Worm (Caenorhabditis elegans) whole organism, L4/young adult: ENCODE data around the gene srv-13.

Experiments
- W03F9.2 ChIP-seq: fragments of 150-350 bp; optimal IDR thresholded peaks from 2 replicates; lab custom pipeline; 2014; ENCODE audit warnings: missing biosample characterization, missing genetic modification characterization
- dao-5 ChIP-seq: sonication (generic microtip); optimal IDR thresholded peaks from 2 replicates; lab custom pipeline; 2016; ENCODE audit warnings: missing genotype, missing genetic modification characterization, moderate library complexity, missing compliant biosample characterization
- him-1 ChIP-seq: sonication (generic microtip); optimal IDR thresholded peaks from 2 replicates; lab custom pipeline; 2016; ENCODE audit warnings: missing genotype, missing genetic modification reagents, missing genetic modification characterization, missing compliant biosample characterization

ce11 chrIV:6391566-6391965, 13.4 kb upstream of the srv-13 start:
- no peak for TF ChIP-seq him-1 (tag; lab: Kevin White, UChicago)
- TF ChIP-seq dao-5 (tag; lab: Kevin White, UChicago): no peak
- TF ChIP-seq W03F9.2 (tag; lab: Kevin White, UChicago): no peak
